Fruit fly (Drosophila melanogaster) whole organism: ENCODE data around the gene Aos1.

Source experiments
- Dll ChIP-seq: fragments of >200 bp; optimal IDR thresholded peaks from 2 replicates; lab custom pipeline; 2017
- EcR ChIP-seq, 2 experiments: fragments of >200 bp; optimal IDR thresholded peaks; 2 replicates each; lab custom pipeline; 2017; ENCODE audit warnings: missing biosample characterization in 2 of 2, missing genetic modification characterization in 2 of 2, missing genetic modification reagents in 2 of 2
- psq ChIP-seq: fragments of >200 bp; optimal IDR thresholded peaks from 2 replicates; lab custom pipeline; 2017

- TF ChIP-seq psq (no peak), Dll (lab: Kevin White, UChicago) (no peak), EcR (GFP tag; optimal IDR thresholded peaks at IDR 0.05; lab: Kevin White, UChicago) (no peak)
Measured at dm6 chr3R:12451376-12451775, 17.8 kb upstream of the Aos1 start.
